Worm (Caenorhabditis elegans): Measurements from ENCODE around the gene ZK896.4.

ce11 chrIV:12869383-12869782 is 13.7 kb downstream of the ZK896.4 start:
- no peak for TF ChIP-seq ZK546.5 (tag; optimal IDR thresholded peaks at IDR 0.05)
- no peak for TF ChIP-seq unc-62 (GFP tag; optimal IDR thresholded peaks at IDR 0.05)
- no peak for TF ChIP-seq aly-2 (tag; optimal IDR thresholded peaks at IDR 0.05)
- TF ChIP-seq jun-1 (tag; optimal IDR thresholded peaks at IDR 0.05), result no peak
- TF ChIP-seq tbx-2 (tag; optimal IDR thresholded peaks at IDR 0.05), result no peak
- no peak for TF ChIP-seq pha-4 (tag; optimal IDR thresholded peaks at IDR 0.05)
- TF ChIP-seq elt-3 (tag; optimal IDR thresholded peaks at IDR 0.05), result no peak
- TF ChIP-seq nhr-11 (tag; optimal IDR thresholded peaks at IDR 0.05), result no peak
- no peak for TF ChIP-seq sea-2 (GFP tag; optimal IDR thresholded peaks at IDR 0.05)

All from whole organism, L3 larva.